Worm (Caenorhabditis elegans) whole organism, L4/young adult: ENCODE measurements around the gene nstp-8.

Source experiments
- W03F9.2 ChIP-seq: fragments of 150-350 bp; optimal IDR thresholded peaks from 2 replicates; lab custom pipeline; 2014; ENCODE audit warnings: missing biosample characterization, missing genetic modification characterization
- dao-5 ChIP-seq: sonication (generic microtip); optimal IDR thresholded peaks from 2 replicates; lab custom pipeline; 2016; ENCODE audit warnings: missing genotype, missing genetic modification characterization, moderate library complexity, missing compliant biosample characterization
- him-1 ChIP-seq: sonication (generic microtip); optimal IDR thresholded peaks from 2 replicates; lab custom pipeline; 2016; ENCODE audit warnings: missing genotype, missing genetic modification reagents, missing genetic modification characterization, missing compliant biosample characterization

DNA sequence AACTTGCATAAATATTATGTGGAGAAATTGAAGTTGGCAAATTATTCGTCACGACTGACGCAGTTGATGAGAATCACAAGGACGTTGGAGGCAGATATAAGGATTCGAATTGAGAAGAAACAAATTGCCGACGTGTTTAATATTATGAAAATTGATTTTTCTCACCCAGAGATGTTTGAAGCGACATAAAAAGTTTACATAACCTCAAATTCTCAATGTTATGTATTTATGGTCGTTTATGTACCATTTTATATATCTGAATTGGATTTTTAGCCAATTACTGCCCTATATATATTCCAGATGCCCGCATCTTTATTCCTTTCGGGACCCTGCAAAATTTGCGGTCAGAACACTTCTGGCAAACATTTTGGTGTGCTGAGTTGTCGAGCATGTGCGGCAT is 13.3 kb downstream of the nstp-8 start, which contains the start of gene nhr-126:
- TF ChIP-seq him-1 (tag; lab: Kevin White, UChicago) = no peak
- TF ChIP-seq dao-5 (tag; lab: Kevin White, UChicago) = no peak
- TF ChIP-seq W03F9.2 (tag; lab: Kevin White, UChicago) = no peak
